Fruit fly (Drosophila melanogaster) whole organism, pupa: ENCODE results near the gene hgo.

Source experiments
- CG10348 ChIP-seq: fragments of 200-800 bp; sonication (Bioruptor generic); IDR thresholded peaks from 2 replicates; pipeline ENCODE4 v1.3.6; 2022; ENCODE audit warnings: missing biosample characterization, missing genetic modification characterization
- CG12605 ChIP-seq: fragments of 200-800 bp; sonication (Bioruptor generic); IDR thresholded peaks from 2 replicates; pipeline ENCODE4 v1.3.6; 2022; ENCODE audit warnings: missing biosample characterization, missing genetic modification characterization
- CG13204 ChIP-seq: fragments of 200-800 bp; sonication (Bioruptor generic); optimal IDR thresholded peaks from 2 replicates; lab custom pipeline; 2018; ENCODE audit warnings: missing biosample characterization, mild to moderate bottlenecking, missing genetic modification characterization, moderate library complexity
- CG14655 ChIP-seq: fragments of 200-800 bp; sonication (Bioruptor generic); optimal IDR thresholded peaks from 3 replicates; lab custom pipeline; 2017; ENCODE audit warnings: mild to moderate bottlenecking, missing biosample characterization, missing genetic modification reagents, missing genetic modification characterization
- CG15710 ChIP-seq: fragments of 200-800 bp; sonication (Bioruptor generic); optimal IDR thresholded peaks from 2 replicates; lab custom pipeline; 2018; ENCODE audit warnings: missing biosample characterization, mild to moderate bottlenecking, missing genetic modification characterization, moderate library complexity
- CG17806 ChIP-seq: fragments of 200-800 bp; sonication (Bioruptor generic); optimal IDR thresholded peaks from 2 replicates; lab custom pipeline; 2018; ENCODE audit warnings: missing biosample characterization, mild to moderate bottlenecking, missing genetic modification characterization, moderate library complexity
- CG32121 ChIP-seq: fragments of 200-800 bp; sonication (Bioruptor generic); IDR thresholded peaks from 2 replicates; pipeline ENCODE4 v1.3.6; 2022; ENCODE audit warnings: missing biosample characterization, missing genetic modification characterization
- CG34367 ChIP-seq: fragments of 200-800 bp; sonication (Bioruptor generic); optimal IDR thresholded peaks from 2 replicates; lab custom pipeline; 2018; ENCODE audit warnings: missing biosample characterization, mild to moderate bottlenecking, missing genetic modification characterization
- CG4496 ChIP-seq: fragments of 200-800 bp; sonication (Bioruptor generic); IDR thresholded peaks from 3 replicates; pipeline ENCODE4 v1.3.6; 2022; ENCODE audit warnings: missing biosample characterization, missing genetic modification characterization
- CG8159 ChIP-seq: fragments of 200-800 bp; sonication (Bioruptor generic); optimal IDR thresholded peaks from 3 replicates; lab custom pipeline; 2018; ENCODE audit warnings: missing biosample characterization, mild to moderate bottlenecking, missing genetic modification characterization, moderate library complexity
- CG8301 ChIP-seq: fragments of 200-800 bp; sonication (Bioruptor generic); optimal IDR thresholded peaks from 2 replicates; lab custom pipeline; 2018; ENCODE audit warnings: missing biosample characterization, mild to moderate bottlenecking, missing genetic modification characterization
- CG9948 ChIP-seq: fragments of 200-800 bp; sonication (Bioruptor generic); optimal IDR thresholded peaks from 2 replicates; lab custom pipeline; 2018; ENCODE audit warnings: missing biosample characterization, mild to moderate bottlenecking, missing genetic modification characterization, moderate library complexity
- D1 ChIP-seq: fragments of 200-800 bp; sonication (Bioruptor generic); optimal IDR thresholded peaks from 2 replicates; lab custom pipeline; 2018; ENCODE audit warnings: missing biosample characterization, mild to moderate bottlenecking, missing genetic modification characterization, moderate library complexity
- EcR ChIP-seq: fragments of 200-800 bp; sonication (Bioruptor generic); optimal IDR thresholded peaks from 3 replicates; lab custom pipeline; 2019; ENCODE audit warnings: missing biosample characterization, missing genetic modification characterization, mild to moderate bottlenecking, moderate library complexity, missing genetic modification reagents
- Ets98B ChIP-seq: fragments of 200-800 bp; sonication (Bioruptor generic); IDR thresholded peaks from 2 replicates; pipeline ENCODE4 v1.3.6; 2022; ENCODE audit warnings: missing biosample characterization, missing genetic modification characterization
- Pif1A ChIP-seq: fragments of 200-800 bp; sonication (Bioruptor generic); optimal IDR thresholded peaks from 3 replicates; lab custom pipeline; 2016; ENCODE audit warnings: missing biosample characterization, missing genetic modification characterization
- Pif1B ChIP-seq: fragments of 200-800 bp; sonication (Bioruptor generic); optimal IDR thresholded peaks from 3 replicates; lab custom pipeline; 2016; ENCODE audit warnings: missing biosample characterization, missing genetic modification characterization
- Snoo ChIP-seq: fragments of 200-800 bp; sonication (Bioruptor generic); optimal IDR thresholded peaks from 3 replicates; lab custom pipeline; 2017; ENCODE audit warnings: missing biosample characterization, mild to moderate bottlenecking, missing genetic modification characterization, inconsistent platforms
- fd96Ca ChIP-seq: fragments of 200-800 bp; sonication (Bioruptor generic); IDR thresholded peaks from 3 replicates; pipeline ENCODE4 v1.3.6; 2022; ENCODE audit warnings: missing biosample characterization, missing genetic modification characterization
- gl ChIP-seq: fragments of 200-800 bp; sonication (Bioruptor generic); optimal IDR thresholded peaks from 2 replicates; lab custom pipeline; 2018; ENCODE audit warnings: missing biosample characterization, mild to moderate bottlenecking, missing genetic modification characterization
- rn ChIP-seq: fragments of 200-800 bp; sonication (Bioruptor generic); IDR thresholded peaks from 2 replicates; pipeline ENCODE4 v1.3.6; 2022; ENCODE audit warnings: missing biosample characterization, missing genetic modification characterization

hgo gene

DNA sequence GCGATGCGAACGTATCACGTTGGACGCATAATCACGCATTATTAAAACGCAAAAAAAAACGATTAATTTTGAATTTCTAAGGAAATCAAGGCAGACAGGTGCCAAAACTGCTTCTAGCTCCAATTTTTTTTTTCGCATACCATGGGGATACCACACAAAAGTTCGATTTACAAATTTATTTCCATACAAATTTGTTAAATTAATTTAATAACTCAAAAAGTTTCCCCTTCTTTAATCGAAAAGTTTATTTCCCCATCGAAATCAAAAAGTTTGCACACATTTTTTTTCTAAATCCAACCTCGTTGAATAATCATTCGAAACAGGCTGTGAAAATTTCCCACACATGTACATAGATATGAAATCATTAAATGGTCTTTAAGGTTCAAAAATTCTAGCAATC, 9.1 kb downstream of the hgo start, which contains the start of gene CG31867:
CG31867 (minus strand) TSS at position 101 of the 400 bp plus-strand sequence.
- TF ChIP-seq EcR (GFP tag; lab: Kevin White, UChicago) (no peak), CG8301 (no peak), fd96Ca (no peak), Ets98B (GFP tag; lab: Robert Waterston, UW) (no peak), CG14655 (GFP tag; lab: Kevin White, UChicago) (no peak), CG34367 (no peak), gl (no peak)
- TF ChIP-seq, all 21 proteins: peak for 0

DNA sequence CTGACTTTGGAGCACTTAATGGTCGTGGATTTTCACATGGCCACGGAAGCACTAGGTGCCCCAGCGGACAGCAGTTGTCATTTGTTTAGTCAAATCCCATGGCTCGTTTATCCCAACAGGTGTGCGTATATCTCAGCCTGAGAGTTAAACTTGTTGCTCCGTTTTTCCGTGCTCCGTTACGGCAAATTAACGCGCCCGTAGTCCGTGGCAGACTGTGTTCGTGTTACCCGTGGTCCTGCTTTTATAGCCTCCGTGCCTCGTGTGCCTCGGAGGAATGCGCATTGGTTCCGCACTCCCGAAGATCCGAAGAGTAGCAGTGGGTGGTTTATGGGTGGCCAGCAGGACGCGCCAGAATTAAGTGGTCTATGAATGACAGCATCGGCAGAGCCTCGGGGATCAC, 12.8 kb downstream of the hgo start, which contains the start of gene Gyc32E:
Gyc32E (minus strand) TSS at position 133 of the 400 bp plus-strand sequence.
- TF ChIP-seq CG8159 (tag; lab: Kevin White, UChicago) (no peak), CG15710 (tag; lab: Kevin White, UChicago) (no peak), gl (no peak), CG10348 (GFP tag; lab: Robert Waterston, UW) (no peak), CG17806 (no peak), CG34367 (no peak), Pif1B (GFP tag; lab: Kevin White, UChicago) (no peak), Ets98B (GFP tag; lab: Robert Waterston, UW) (no peak), CG8301 (no peak), CG14655 (GFP tag; lab: Kevin White, UChicago) (no peak), Pif1A (GFP tag; lab: Kevin White, UChicago) (no peak), rn (no peak), fd96Ca (no peak)

DNA sequence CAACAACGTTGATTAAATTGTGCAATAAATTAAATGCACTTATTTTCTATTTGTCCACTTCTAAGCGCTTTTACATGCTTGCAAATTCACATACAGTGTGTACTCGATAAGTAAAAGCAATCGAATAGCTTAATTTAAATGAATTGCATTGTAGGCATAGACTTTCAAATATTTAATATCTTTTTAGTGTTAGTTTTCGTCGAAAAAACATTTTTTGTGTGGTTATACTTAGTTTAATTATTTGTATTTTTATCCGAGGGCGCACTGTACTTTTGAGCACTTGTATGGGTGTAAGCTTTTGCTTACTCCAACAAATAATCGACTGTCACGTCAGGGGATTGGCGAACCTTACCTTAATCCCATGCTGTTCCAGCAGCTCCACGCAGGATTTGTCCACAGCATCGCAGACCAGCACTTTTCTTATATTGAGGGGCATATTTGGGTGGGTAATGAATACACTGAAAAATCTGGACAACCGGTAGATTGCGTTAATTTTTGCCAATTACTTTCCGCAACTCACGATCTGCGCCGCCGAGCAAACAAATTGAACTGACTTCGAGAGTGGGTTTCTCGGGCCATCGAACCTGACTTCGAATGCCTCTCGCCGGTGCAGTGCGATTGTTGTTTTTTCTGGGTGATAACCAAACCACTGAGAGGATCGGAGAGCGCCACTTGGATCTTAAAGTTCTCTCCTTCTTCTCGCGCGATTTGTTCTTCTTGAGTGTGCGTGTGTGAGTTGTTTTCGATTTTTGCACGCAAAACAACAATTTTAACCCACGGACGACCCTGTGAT, 19.2 kb downstream of the hgo start, which contains the start of gene CG6287:
CG6287 (minus strand) TSS at position 556 of the 793 bp plus-strand sequence.
- TF ChIP-seq rn (peak; percentile 94), CG13204 (GFP tag; lab: Kevin White, UChicago) (no peak), CG12605 (GFP tag; lab: Robert Waterston, UW) (peak; percentile 87), CG8301 (peak; percentile 95), CG10348 (GFP tag; lab: Robert Waterston, UW) (peak; percentile 87), Ets98B (GFP tag; lab: Robert Waterston, UW) (peak; percentile 97), CG34367 (peak; percentile 85), CG14655 (GFP tag; lab: Kevin White, UChicago) (peak; percentile 94), CG17806 (peak; percentile 93), CG8159 (tag; lab: Kevin White, UChicago) (peak; percentile 92), Snoo (tag; lab: Kevin White, UChicago) (peak; percentile 93), Pif1A (GFP tag; lab: Kevin White, UChicago) (peak; percentile 94), Pif1B (GFP tag; lab: Kevin White, UChicago) (peak; percentile 86), CG4496 (peak; percentile 98), CG32121 (GFP tag; lab: Robert Waterston, UW) (peak; percentile 97), CG9948 (peak; percentile 92), fd96Ca (peak; percentile 81), CG15710 (tag; lab: Kevin White, UChicago) (peak; percentile 90), D1 (tag; lab: Kevin White, UChicago) (peak; percentile 57), EcR (GFP tag; lab: Kevin White, UChicago) (peak; percentile 99), gl (peak; percentile 71)

DNA sequence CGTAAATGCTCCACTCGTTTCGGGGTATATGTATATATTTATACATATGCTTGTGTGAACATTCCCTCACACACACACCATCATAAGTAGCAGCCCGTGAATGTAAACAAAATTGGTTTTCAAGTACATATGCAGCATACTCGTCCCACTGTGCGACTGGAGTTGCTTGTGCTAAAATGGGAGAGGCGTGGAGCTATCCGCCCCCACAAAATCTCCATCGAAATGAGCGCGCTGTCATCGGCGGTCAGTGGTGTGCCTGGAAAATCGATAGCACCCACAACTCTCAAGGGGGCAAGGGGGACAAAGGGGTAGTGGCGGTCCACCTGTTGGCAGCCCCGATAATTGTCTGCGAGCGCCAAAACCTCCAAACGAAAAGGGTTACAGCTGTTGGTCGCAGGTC, 31.8 kb downstream of the hgo start:
- no peak for TF ChIP-seq CG9948
- TF ChIP-seq CG12605 (GFP tag; lab: Robert Waterston, UW), result peak; percentile 79
- TF ChIP-seq CG13204 (GFP tag; lab: Kevin White, UChicago), result no peak
- TF ChIP-seq D1 (tag; lab: Kevin White, UChicago), result no peak
- TF ChIP-seq CG4496, result 0 out of 3 replicates have a peak, but pooled peaks have one; percentile 38
- TF ChIP-seq CG8159 (tag; lab: Kevin White, UChicago), result no peak
- TF ChIP-seq CG10348 (GFP tag; lab: Robert Waterston, UW), result no peak
- TF ChIP-seq rn, result no peak
- no peak for TF ChIP-seq EcR (GFP tag; lab: Kevin White, UChicago)
- no peak for TF ChIP-seq Snoo (tag; lab: Kevin White, UChicago)
- TF ChIP-seq gl, result no peak
- TF ChIP-seq Pif1A (GFP tag; lab: Kevin White, UChicago), result no peak
- TF ChIP-seq fd96Ca, result 0 out of 3 replicates have a peak, but pooled peaks have one; percentile 29
- TF ChIP-seq CG34367, result no peak
- no peak for TF ChIP-seq CG15710 (tag; lab: Kevin White, UChicago)
- no peak for TF ChIP-seq CG14655 (GFP tag; lab: Kevin White, UChicago)

DNA sequence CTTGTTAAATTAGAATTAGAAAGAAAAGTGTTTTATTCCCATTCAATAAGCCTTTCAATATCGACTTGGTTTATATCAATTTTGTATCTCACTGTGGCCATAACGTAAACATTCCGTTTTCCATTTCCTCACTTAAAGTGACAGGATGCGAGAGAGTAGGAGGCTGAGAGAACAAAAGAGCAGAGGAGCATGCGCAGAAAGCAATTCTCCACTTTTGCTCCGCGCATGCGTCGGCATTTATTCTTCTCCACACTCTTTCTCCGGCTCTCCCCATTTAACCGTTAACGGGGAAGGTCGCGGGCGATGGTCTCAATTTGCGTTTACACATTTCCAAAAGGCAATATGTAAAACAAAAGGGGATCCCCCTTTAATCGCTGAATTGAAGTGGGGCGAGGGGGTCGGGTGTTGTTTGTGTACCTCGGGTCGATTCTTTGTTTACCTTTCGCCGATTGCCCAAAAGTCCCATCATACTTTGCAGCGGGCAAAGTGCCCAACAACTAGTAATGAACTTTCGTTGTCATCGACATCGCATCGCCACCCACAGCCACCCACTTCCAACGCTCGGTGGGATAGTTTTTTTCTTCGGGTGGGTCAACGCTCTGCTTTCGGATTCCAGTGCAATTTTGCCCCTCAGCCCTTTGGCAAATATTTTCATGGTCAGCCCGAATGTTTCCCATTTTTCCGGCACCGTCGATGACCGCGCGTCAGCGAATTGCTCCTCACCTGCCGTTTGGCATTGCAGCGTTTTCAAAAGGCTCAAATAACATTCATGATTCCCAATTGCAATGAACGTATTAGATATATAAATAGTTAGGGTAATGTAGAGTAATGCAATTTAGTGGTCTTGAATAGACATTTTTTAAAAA, 32.7 kb downstream of the hgo start:
- peak; percentile 44 for TF ChIP-seq EcR (GFP tag; lab: Kevin White, UChicago)
- TF ChIP-seq Ets98B (GFP tag; lab: Robert Waterston, UW), result no peak
- TF ChIP-seq CG12605 (GFP tag; lab: Robert Waterston, UW), result peak; percentile 6; the same call in 1 of the 2 replicates
